Worm (Caenorhabditis elegans): ENCODE measurements around the gene cri-3.
A peak's percentile ranks its signal among the peaks of the same experiment; 100 is the strongest.

Gene cri-3

DNA sequence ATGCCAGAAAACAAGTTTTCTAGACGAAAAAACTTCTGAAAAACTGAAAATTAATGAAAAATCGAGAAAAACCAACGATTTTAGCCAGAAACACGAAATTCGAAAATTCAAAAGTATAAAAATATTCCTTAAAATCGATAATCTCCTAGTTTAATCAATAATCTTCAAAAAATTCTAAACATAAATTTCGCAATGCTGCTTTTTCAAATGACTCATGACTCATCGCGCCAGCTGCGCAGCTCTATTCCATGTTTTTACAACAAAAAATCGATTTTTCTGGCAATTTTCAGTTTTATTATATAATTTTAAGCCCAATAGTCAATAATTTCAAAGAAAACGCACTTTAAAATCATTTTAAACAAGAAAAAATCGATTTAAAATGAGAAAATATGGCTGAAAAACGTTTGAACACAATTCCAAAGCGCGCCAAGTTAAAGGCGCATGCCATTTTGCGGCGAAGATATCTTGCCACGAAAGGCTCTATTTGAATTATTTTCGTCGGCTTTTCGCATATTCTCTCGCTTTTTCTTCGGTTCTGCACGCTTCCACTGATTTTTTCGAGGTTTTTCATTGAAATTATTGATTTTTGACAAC, at the start of gene cri-3:
Gene cri-3 (plus strand): TSS at position 482 of the 594 bp plus-strand sequence.
- no peak for TF ChIP-seq fax-1 (tag; optimal IDR thresholded peaks at IDR 0.05)
- peak; percentile 10 for TF ChIP-seq unc-42 (tag; optimal IDR thresholded peaks at IDR 0.05)
- no peak for TF ChIP-seq pat-9 (tag; optimal IDR thresholded peaks at IDR 0.05)

DNA sequence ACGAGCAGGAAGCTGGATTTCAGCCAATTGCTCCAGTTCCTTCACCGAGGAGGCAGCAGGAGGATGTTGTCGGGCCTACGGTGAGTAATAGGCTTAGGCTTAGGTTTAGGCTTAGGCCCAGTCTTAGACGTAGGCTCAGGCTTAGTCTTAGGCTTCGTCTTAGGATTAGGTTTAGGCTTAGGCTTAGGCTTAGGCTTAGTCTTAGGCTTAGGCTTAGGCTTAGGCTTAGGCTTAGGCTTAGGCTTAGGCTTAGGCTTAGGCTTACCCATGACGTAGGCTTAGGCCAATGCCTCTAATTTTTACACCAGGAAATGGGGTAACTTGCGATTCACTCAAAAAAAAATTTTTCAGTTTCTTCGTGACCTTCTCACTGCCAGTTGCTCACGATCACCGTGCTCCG, 49.5 kb upstream of the cri-3 start:
- TF ChIP-seq mec-3 (tag; optimal IDR thresholded peaks at IDR 0.05; ENCODE audit: borderline replicate concordance) (no peak), lin-11 (tag; optimal IDR thresholded peaks at IDR 0.05) (no peak), odd-2 (tag; optimal IDR thresholded peaks at IDR 0.05) (no peak), ceh-6 (GFP tag; optimal IDR thresholded peaks at IDR 0.05) (no peak), pha-2 (tag; optimal IDR thresholded peaks at IDR 0.05) (no peak), rnt-1 (tag; optimal IDR thresholded peaks at IDR 0.05) (no peak), fax-1 (tag; optimal IDR thresholded peaks at IDR 0.05) (no peak), ceh-24 (tag; optimal IDR thresholded peaks at IDR 0.05) (no peak), ceh-45 (GFP tag; IDR thresholded peaks at IDR 0.05) (no peak)

DNA sequence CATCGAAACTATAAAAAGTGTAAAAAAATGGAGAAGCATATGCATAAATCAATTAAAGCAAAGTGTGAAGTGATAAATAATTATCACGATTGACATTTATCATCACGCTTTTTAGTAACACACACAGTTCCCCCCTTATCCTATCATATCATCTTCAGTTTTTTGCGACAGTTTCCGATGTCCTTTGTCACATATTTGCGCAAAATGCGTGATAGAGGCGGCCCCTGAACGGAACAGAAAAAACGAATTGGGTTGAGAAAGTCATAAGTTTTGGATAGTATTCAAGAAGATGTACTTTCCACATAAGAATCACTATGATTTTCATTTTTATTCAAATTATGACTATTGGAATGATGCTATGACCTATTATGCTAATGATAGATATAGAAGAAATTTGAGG, 47.1 kb upstream of the cri-3 start:
- TF ChIP-seq nhr-232 (tag; optimal IDR thresholded peaks at IDR 0.05) (no peak), ceh-34 (tag; optimal IDR thresholded peaks at IDR 0.05) (no peak), elt-2 (tag; optimal IDR thresholded peaks at IDR 0.05) (no peak)

DNA sequence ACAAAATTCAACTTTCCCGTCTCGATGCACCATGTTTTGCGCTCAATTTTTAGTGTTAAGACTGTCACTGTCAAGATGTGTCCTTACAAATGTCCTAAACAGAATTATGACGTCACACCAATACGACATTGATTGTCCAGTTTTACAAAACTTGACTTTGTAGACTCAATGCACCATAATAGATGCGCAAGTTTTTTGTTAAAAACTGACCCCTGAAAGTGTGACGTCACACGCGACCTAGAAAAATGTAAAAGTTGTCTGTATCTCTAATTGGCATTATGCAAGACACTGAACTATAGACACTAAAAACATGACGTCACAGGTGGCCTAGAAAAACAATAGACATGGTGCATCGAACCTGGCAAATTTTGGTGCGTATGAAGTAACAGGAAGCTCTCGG, 45.1 kb upstream of the cri-3 start:
- TF ChIP-seq nhr-232 (tag; optimal IDR thresholded peaks at IDR 0.05): no peak
- no peak for TF ChIP-seq ceh-19 (GFP tag; optimal IDR thresholded peaks at IDR 0.05)
- TF ChIP-seq hlh-15 (tag; optimal IDR thresholded peaks at IDR 0.05): no peak
- no peak for TF ChIP-seq hlh-30 (tag; optimal IDR thresholded peaks at IDR 0.05; ENCODE audit: insufficient read depth)

DNA sequence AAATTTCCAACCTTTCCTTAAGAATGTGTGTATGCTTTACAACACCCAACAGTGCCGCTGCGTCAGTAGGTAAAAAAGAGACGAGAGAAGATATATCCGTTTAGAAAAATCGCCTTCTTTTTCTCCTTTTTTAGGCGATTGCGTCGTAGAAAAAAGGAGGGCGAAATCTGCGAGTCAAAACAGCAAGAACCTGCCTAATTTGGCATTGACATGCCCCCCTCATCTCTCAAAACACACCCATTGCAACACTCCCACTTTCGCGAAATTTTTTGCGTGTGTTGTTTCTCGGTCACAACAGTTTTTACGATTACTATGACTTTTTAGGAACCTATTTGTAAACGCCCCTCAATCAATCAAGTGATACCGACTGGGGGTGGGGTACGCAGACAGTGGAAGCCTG, 44.5 kb upstream of the cri-3 start:
- no peak for TF ChIP-seq pros-1 (tag; optimal IDR thresholded peaks at IDR 0.05)
- TF ChIP-seq npax-4 (tag; optimal IDR thresholded peaks at IDR 0.05): no peak
- no peak for TF ChIP-seq pqm-1 (tag; optimal IDR thresholded peaks at IDR 0.05)

DNA sequence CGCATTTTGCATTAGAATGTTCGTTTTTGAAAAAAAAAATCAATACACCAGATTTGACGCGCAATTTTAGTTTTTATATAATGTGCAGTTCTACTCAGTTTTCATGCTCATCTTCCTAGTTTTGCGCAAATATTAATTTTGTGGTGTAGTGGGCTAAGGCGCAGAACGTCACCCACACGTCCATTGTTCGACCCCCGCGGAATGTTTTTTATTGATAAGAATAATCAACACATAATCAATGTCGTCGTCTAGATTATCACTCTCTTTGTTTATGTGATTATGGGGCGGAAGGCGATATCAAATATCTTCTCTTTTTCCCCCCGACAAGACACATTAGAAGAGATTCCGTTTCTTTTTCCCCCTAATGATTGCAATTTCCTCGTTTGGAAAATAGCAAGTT, 40.4 kb upstream of the cri-3 start:
- TF ChIP-seq syd-9 (tag; optimal IDR thresholded peaks at IDR 0.05): no peak
- TF ChIP-seq ceh-24 (tag; optimal IDR thresholded peaks at IDR 0.05): no peak
- peak; percentile 57 for TF ChIP-seq elt-2 (tag; optimal IDR thresholded peaks at IDR 0.05)
- no peak for TF ChIP-seq ceh-19 (GFP tag; optimal IDR thresholded peaks at IDR 0.05)

DNA sequence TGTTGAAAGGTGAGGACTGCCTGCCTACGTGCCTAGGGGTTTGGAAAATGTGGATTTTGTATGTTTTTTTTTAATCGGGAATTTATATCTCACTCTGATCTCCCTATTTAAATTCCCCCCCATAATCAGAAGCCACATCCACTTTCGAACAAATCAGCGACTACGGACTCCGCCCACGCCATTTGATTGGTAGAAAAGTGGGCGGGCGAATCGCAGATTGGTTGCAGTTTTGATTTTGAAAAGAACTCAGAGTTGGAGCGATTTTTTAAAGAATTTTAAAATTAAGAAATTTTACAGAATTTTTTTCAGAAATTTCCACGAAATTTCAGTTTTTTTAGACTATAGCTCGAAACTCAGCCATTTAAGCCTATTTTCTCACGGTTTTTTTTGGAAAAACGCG, 36.1 kb upstream of the cri-3 start:
- TF ChIP-seq nfya-1 (tag; optimal IDR thresholded peaks at IDR 0.05) (peak; percentile 79), dmd-4 (tag; optimal IDR thresholded peaks at IDR 0.05; ENCODE audit: borderline replicate concordance) (no peak)

DNA sequence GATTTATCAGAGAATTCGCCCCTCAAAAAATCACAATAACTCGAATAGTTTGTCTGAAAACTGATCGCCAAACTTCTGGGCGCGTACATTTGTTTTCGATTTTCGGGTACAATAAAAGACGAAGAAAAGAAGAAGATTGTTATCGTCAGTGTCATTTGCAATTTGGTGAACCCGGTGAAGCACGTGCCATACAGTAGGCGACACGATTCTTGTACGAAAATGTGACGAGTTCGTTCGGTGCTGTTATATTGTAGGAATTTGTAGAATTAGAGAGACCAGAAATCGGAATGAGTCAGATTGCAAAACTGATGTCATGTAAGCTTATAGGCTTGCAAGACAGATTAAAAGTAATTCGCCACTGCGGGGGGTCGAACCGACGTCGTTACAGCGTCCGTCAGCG, 28.4 kb upstream of the cri-3 start:
- no peak for TF ChIP-seq ceh-22 (tag; optimal IDR thresholded peaks at IDR 0.05)
- TF ChIP-seq fkh-6 (tag; optimal IDR thresholded peaks at IDR 0.05): no peak
- TF ChIP-seq hlh-6 (tag; optimal IDR thresholded peaks at IDR 0.05): no peak
- no peak for TF ChIP-seq dve-1 (tag; optimal IDR thresholded peaks at IDR 0.05)
- no peak for TF ChIP-seq pqm-1 (tag; optimal IDR thresholded peaks at IDR 0.05)
- no peak for TF ChIP-seq ets-4 (tag; optimal IDR thresholded peaks at IDR 0.05)
- TF ChIP-seq hlh-8 (tag; optimal IDR thresholded peaks at IDR 0.05): no peak
- no peak for TF ChIP-seq C08G9.2 (tag; optimal IDR thresholded peaks at IDR 0.05)
- TF ChIP-seq ztf-16 (tag; optimal IDR thresholded peaks at IDR 0.05): no peak
- TF ChIP-seq lin-11 (tag; optimal IDR thresholded peaks at IDR 0.05): no peak
- TF ChIP-seq ceh-45 (GFP tag; IDR thresholded peaks at IDR 0.05): no peak
- TF ChIP-seq hlh-30 (tag; optimal IDR thresholded peaks at IDR 0.05; ENCODE audit: insufficient read depth): no peak
- TF ChIP-seq elt-2 (tag; optimal IDR thresholded peaks at IDR 0.05): no peak
- no peak for TF ChIP-seq ceh-2 (tag; optimal IDR thresholded peaks at IDR 0.05)
- no peak for TF ChIP-seq ama-1 (optimal IDR thresholded peaks at IDR 0.05)

Measured in whole organism, late embryonic.